Worm (Caenorhabditis elegans): Measurements from ENCODE around the gene Y36E3A.2.

Gene Y36E3A.2

DNA sequence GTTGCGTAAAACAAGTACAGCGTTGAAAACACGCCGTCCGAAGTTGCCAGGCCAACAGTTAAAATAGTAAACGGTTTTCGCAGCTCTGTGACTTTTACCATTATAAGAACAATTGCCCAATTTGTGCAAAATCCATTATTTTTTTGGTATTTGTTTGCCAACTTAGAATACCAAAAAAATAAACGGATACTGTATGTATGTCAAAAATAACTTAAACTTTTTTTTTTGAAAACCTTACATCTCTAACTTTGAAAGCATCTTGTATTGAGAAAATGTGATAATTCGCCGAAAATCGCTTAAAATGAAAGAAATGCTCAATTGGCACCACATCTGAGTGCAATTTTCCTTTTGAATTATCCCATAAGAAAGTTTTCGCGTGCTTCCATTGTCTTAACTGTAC lies 27.1 kb upstream of the Y36E3A.2 start, which contains the start of gene fbxa-199:
TSS of gene fbxa-199 (minus strand) at position 101 of the 400 bp plus-strand sequence.
- no peak for TF ChIP-seq nhr-77 (tag; optimal IDR thresholded peaks at IDR 0.05)
- no peak for TF ChIP-seq egl-27 (tag; optimal IDR thresholded peaks at IDR 0.05)
- TF ChIP-seq ceh-82 (tag; optimal IDR thresholded peaks at IDR 0.05): no peak
- TF ChIP-seq skn-1 (tag; optimal IDR thresholded peaks at IDR 0.05): no peak
- no peak for TF ChIP-seq nhr-11 (tag; optimal IDR thresholded peaks at IDR 0.05)
- TF ChIP-seq lin-11 (tag; optimal IDR thresholded peaks at IDR 0.05): no peak
- no peak for TF ChIP-seq dmd-4 (tag; optimal IDR thresholded peaks at IDR 0.05)
- TF ChIP-seq nhr-12 (tag; optimal IDR thresholded peaks at IDR 0.05): no peak
- no peak for TF ChIP-seq ceh-16 (tag; optimal IDR thresholded peaks at IDR 0.05)
- no peak for TF ChIP-seq nhr-23 (tag; optimal IDR thresholded peaks at IDR 0.05)
- no peak for TF ChIP-seq mab-5 (tag; optimal IDR thresholded peaks at IDR 0.05)
- TF ChIP-seq lin-39 (tag; optimal IDR thresholded peaks at IDR 0.05): no peak
- TF ChIP-seq nhr-237 (tag; optimal IDR thresholded peaks at IDR 0.05): no peak
- TF ChIP-seq sma-3 (GFP tag; optimal IDR thresholded peaks at IDR 0.05): no peak
- TF ChIP-seq sem-4 (tag; optimal IDR thresholded peaks at IDR 0.05): no peak

DNA sequence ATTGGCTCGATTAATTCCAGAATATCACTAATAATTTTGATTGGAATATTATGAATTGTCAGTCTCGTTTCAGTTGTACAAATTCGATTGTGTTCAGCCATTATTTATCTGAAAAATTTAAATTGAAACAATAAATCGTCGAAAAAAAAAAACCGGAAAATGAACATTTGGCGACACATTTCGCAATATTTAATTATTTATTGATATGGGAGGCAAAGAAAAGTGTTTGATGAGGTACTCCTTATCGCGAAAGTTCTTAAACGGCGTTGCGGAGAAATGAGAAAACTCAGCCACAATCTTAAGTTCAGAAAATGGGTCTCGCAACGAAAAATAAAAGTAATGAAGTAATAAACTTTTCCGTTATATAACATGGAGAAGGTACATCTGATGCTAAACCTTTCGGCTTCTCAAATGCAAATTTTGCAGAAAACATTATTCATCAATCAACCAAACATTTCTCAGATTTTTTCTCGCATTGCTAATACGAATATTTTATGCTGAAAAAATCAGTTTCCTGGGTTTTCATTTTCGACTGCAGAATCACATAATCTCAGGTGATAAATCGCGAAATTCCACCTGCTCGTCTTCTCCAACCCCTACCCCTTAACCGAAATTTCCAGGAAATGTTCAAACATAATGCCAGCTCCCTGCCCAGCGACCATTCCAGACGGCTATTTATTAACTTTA lies 26.0 kb upstream of the Y36E3A.2 start, which contains the start of the genes T06E6.15 and sri-7:
TSS of gene T06E6.15 (minus strand) at position 101 of the 687 bp plus-strand sequence.
TSS of gene sri-7 (plus strand) at position 637 of the 687 bp plus-strand sequence.
- TF ChIP-seq nhr-237 (tag; optimal IDR thresholded peaks at IDR 0.05): no peak
- peak; percentile 33 for TF ChIP-seq fos-1 (tag; optimal IDR thresholded peaks at IDR 0.05)

DNA sequence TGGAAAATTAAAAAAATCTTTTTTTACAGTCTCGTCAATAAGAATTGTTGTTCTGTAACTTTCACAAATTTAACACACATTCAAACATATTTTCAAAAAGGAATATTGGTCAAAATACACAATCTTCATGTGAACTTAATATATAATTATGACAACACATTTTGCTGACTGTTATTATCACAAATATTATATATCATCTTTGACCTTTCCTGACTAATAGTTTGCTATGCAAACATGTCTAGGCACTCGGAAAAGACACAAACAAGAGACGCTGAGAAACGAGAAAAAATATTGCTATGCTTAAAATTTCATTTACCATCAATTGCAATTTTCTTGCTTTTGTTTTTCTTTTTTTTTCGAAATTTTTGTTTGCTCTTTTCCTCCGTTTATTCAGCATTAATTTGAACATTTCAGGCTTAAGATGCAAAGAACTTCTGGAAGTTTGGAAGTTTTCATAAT lies 24.0 kb upstream of the Y36E3A.2 start, which contains the start of gene fbxa-135:
TSS of gene fbxa-135 (plus strand) at position 409 of the 459 bp plus-strand sequence.
- TF ChIP-seq ceh-16 (tag; optimal IDR thresholded peaks at IDR 0.05): no peak
- TF ChIP-seq blmp-1 (tag; optimal IDR thresholded peaks at IDR 0.05; ENCODE audit: insufficient read depth): no peak
- TF ChIP-seq gmeb-1 (tag; optimal IDR thresholded peaks at IDR 0.05): no peak
- TF ChIP-seq fos-1 (tag; optimal IDR thresholded peaks at IDR 0.05): peak; percentile 16
- no peak for TF ChIP-seq ztf-1 (GFP tag; conservative IDR thresholded peaks at IDR 0.05)

DNA sequence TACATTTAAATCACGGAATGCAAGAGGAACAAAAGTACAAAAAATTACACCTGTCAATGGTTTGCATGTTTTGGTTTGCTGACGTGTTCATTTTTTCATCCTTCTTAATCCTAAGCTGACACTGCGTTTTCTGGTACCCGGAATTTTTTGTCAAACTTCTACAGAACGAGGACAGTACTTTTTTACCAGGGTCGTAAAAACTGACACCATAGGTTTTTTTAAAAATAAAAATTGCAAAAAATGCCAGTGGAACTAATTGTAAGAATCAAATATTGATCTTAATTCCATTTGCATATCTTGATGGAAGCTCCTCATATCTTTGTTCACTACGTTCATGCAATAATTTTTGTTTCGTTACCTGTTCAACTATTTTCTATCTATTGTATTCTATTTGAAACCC lies 21.0 kb upstream of the Y36E3A.2 start, which contains the start of gene srh-258:
TSS of gene srh-258 (plus strand) at position 301 of the 400 bp plus-strand sequence.
- TF ChIP-seq mab-5 (tag; optimal IDR thresholded peaks at IDR 0.05) (no peak), nhr-237 (tag; optimal IDR thresholded peaks at IDR 0.05) (no peak), nhr-21 (tag; optimal IDR thresholded peaks at IDR 0.05) (no peak), nhr-12 (tag; optimal IDR thresholded peaks at IDR 0.05) (no peak), sma-3 (GFP tag; optimal IDR thresholded peaks at IDR 0.05) (no peak), zag-1 (tag; optimal IDR thresholded peaks at IDR 0.05) (no peak), Y55F3AM.14 (GFP tag; optimal IDR thresholded peaks at IDR 0.05) (no peak), unc-39 (tag; optimal IDR thresholded peaks at IDR 0.05) (no peak), unc-62 (GFP tag; optimal IDR thresholded peaks at IDR 0.05) (no peak), ztf-11 (tag; optimal IDR thresholded peaks at IDR 0.05) (no peak), skn-1 (tag; optimal IDR thresholded peaks at IDR 0.05) (no peak), lin-11 (tag; optimal IDR thresholded peaks at IDR 0.05) (no peak)

DNA sequence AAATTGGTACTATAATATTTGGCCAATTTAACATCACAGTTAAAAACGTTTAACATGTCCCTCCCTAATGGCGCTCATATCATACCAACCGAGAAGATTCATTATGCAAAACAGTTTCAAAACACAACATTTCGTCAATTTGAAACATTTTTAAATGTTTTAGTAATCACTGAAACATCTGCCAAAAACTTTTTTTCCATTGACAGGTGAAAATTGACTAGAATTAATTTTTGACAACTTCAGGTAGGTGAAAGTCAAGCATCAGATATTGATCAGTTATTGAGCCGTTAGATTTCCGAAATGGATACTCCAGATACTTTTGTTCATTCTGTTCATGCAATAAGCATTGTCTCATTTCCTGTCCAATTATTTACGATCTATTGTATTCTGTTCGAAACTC lies 18.9 kb upstream of the Y36E3A.2 start, which contains the start of gene srh-257:
TSS of gene srh-257 (plus strand) at position 301 of the 400 bp plus-strand sequence.
- no peak for TF ChIP-seq ceh-16 (tag; optimal IDR thresholded peaks at IDR 0.05)
- no peak for TF ChIP-seq unc-62 (GFP tag; optimal IDR thresholded peaks at IDR 0.05)
- TF ChIP-seq Y55F3AM.14 (GFP tag; optimal IDR thresholded peaks at IDR 0.05): no peak
- no peak for TF ChIP-seq nhr-129 (tag; optimal IDR thresholded peaks at IDR 0.05)
- TF ChIP-seq fos-1 (tag; optimal IDR thresholded peaks at IDR 0.05): no peak
- no peak for TF ChIP-seq ama-1 (optimal IDR thresholded peaks at IDR 0.05)
- no peak for TF ChIP-seq mbf-1 (tag; optimal IDR thresholded peaks at IDR 0.05)
- TF ChIP-seq nhr-77 (tag; optimal IDR thresholded peaks at IDR 0.05): no peak
- TF ChIP-seq snpc-4 (tag; optimal IDR thresholded peaks at IDR 0.05): no peak
- no peak for TF ChIP-seq lin-13 (GFP tag; optimal IDR thresholded peaks at IDR 0.05)
- TF ChIP-seq dmd-4 (tag; optimal IDR thresholded peaks at IDR 0.05): no peak
- no peak for TF ChIP-seq egl-27 (tag; optimal IDR thresholded peaks at IDR 0.05)
- no peak for TF ChIP-seq sma-3 (GFP tag; optimal IDR thresholded peaks at IDR 0.05)
- TF ChIP-seq ZK546.5 (tag; optimal IDR thresholded peaks at IDR 0.05): no peak
- no peak for TF ChIP-seq elt-1 (tag; optimal IDR thresholded peaks at IDR 0.05)
- no peak for TF ChIP-seq lin-39 (tag; optimal IDR thresholded peaks at IDR 0.05)

Data from whole organism, L2 larva.